Worm (Caenorhabditis elegans) whole organism, L2 larva: ENCODE results near the gene F52D10.4.

ENCODE experiments used
- alr-1 ChIP-seq: fragments of 150-350 bp; optimal IDR thresholded peaks from 2 replicates; lab custom pipeline; 2014; ENCODE audit warnings: missing biosample characterization, missing genetic modification characterization
- aly-2 ChIP-seq: fragments of 150-350 bp; optimal IDR thresholded peaks from 2 replicates; lab custom pipeline; 2014; ENCODE audit warnings: missing biosample characterization, missing genetic modification characterization
- ama-1 ChIP-seq: fragments of 150-350 bp; optimal IDR thresholded peaks from 2 replicates; lab custom pipeline; 2018; ENCODE audit warnings: inconsistent platforms
- ceh-16 ChIP-seq: fragments of 150-350 bp; optimal IDR thresholded peaks from 2 replicates; lab custom pipeline; 2014; ENCODE audit warnings: missing biosample characterization, missing genetic modification characterization
- elt-3 ChIP-seq: sonication (generic microtip); optimal IDR thresholded peaks from 2 replicates; lab custom pipeline; 2017; ENCODE audit warnings: missing biosample characterization, missing genetic modification characterization
- nhr-11 ChIP-seq: fragments of 150-350 bp; optimal IDR thresholded peaks from 2 replicates; lab custom pipeline; 2014; ENCODE audit warnings: missing biosample characterization, missing genetic modification characterization
- nhr-12 ChIP-seq: fragments of 150-350 bp; optimal IDR thresholded peaks from 2 replicates; lab custom pipeline; 2014; ENCODE audit warnings: missing biosample characterization, missing genetic modification characterization
- nhr-23 ChIP-seq: fragments of 150-350 bp; optimal IDR thresholded peaks from 2 replicates; lab custom pipeline; 2014; ENCODE audit warnings: missing biosample characterization, missing genetic modification reagents, missing genetic modification characterization
- nhr-6 ChIP-seq: fragments of 150-350 bp; optimal IDR thresholded peaks from 2 replicates; lab custom pipeline; 2014; ENCODE audit warnings: missing biosample characterization, missing genetic modification characterization
- nhr-77 ChIP-seq: fragments of 150-350 bp; optimal IDR thresholded peaks from 2 replicates; lab custom pipeline; 2014; ENCODE audit warnings: missing biosample characterization, missing genetic modification characterization
- unc-39 ChIP-seq: fragments of 150-350 bp; optimal IDR thresholded peaks from 2 replicates; lab custom pipeline; 2014; ENCODE audit warnings: missing biosample characterization, missing genetic modification characterization
- unc-62 ChIP-seq: fragments of 150-350 bp; optimal IDR thresholded peaks from 2 replicates; lab custom pipeline; 2014; ENCODE audit warnings: missing biosample characterization, missing genetic modification reagents, missing genetic modification characterization

DNA sequence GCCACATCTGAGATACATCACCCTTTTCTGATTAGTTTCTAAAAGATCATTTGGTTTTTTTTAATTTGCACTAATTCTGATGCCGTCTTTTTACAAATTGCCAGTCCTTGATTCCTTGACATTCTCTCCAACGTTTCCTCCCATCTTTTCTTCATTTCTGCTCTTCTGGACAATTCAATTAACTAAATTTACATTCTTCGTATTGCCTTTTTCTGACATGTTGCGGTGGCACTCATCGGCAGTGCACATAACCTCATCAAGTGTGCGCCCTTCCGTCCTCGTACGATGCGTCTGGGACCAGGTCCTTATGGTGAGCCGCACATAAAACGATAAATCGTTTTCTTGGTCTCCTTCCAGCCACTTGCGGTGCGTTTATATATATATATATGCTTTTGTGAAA, 21.7 kb downstream of the F52D10.4 start:
- no peak for TF ChIP-seq nhr-12
- TF ChIP-seq ama-1 (lab: Kevin White, UChicago) = no peak
- no peak for TF ChIP-seq nhr-11 (tag; lab: Kevin White, UChicago)
- no peak for TF ChIP-seq ceh-16 (tag; lab: Kevin White, UChicago)
- no peak for TF ChIP-seq nhr-23 (tag; lab: Kevin White, UChicago)
- TF ChIP-seq unc-62 (GFP tag; lab: Kevin White, UChicago) = no peak
- TF ChIP-seq nhr-77 (tag; lab: Kevin White, UChicago) = no peak
- TF ChIP-seq alr-1 (tag; lab: Kevin White, UChicago) = no peak
- TF ChIP-seq nhr-6 (tag; lab: Kevin White, UChicago) = no peak
- TF ChIP-seq elt-3 (tag; lab: Kevin White, UChicago) = no peak
- TF ChIP-seq aly-2 (tag; lab: Kevin White, UChicago) = no peak
- no peak for TF ChIP-seq unc-39 (tag; lab: Kevin White, UChicago)
